Fruit fly (Drosophila melanogaster) whole organism, embryonic: Measurements from ENCODE around the gene wrm2.

ENCODE experiments used
- Adf1 ChIP-seq: fragments of 200-800 bp; sonication (Bioruptor generic); IDR thresholded peaks from 2 replicates; pipeline ENCODE4 v1.3.6; 2022; ENCODE audit warnings: missing biosample characterization, missing genetic modification characterization
- Atf6 ChIP-seq: fragments of 200-800 bp; sonication (Bioruptor generic); IDR thresholded peaks from 2 replicates; pipeline ENCODE4 v1.3.6; 2022; ENCODE audit warnings: missing biosample characterization, missing genetic modification characterization
- CG1024 ChIP-seq: fragments of 200-800 bp; sonication (Bioruptor generic); IDR thresholded peaks from 2 replicates; pipeline ENCODE4 v1.3.6; 2022; ENCODE audit warnings: missing biosample characterization, missing genetic modification characterization
- CG11504 ChIP-seq: fragments of 200-800 bp; sonication (Bioruptor generic); optimal IDR thresholded peaks from 3 replicates; lab custom pipeline; 2019; ENCODE audit warnings: missing biosample characterization, mild to moderate bottlenecking, missing genetic modification characterization, moderate library complexity
- CG13296 ChIP-seq: fragments of 200-800 bp; sonication (Bioruptor generic); optimal IDR thresholded peaks from 3 replicates; lab custom pipeline; 2018; ENCODE audit warnings: missing biosample characterization, mild to moderate bottlenecking, missing genetic modification characterization
- CG14667 ChIP-seq: fragments of 200-800 bp; sonication (Bioruptor generic); IDR thresholded peaks from 2 replicates; pipeline ENCODE4 v1.3.6; 2022; ENCODE audit warnings: missing biosample characterization, missing genetic modification characterization
- CG14860 ChIP-seq: fragments of 200-800 bp; sonication (Bioruptor generic); IDR thresholded peaks from 3 replicates; pipeline ENCODE4 v1.3.6; 2022; ENCODE audit warnings: missing biosample characterization, missing genetic modification characterization; ENCODE audit not compliant: partially characterized antibody
- CG17328 ChIP-seq: fragments of 200-800 bp; sonication (Bioruptor generic); IDR thresholded peaks from 2 replicates; pipeline ENCODE4 v1.3.6; 2022; ENCODE audit warnings: missing biosample characterization, missing genetic modification characterization
- CG18262 ChIP-seq: fragments of 200-800 bp; optimal IDR thresholded peaks from 3 replicates; lab custom pipeline; 2019; ENCODE audit warnings: missing biosample characterization, mild to moderate bottlenecking, missing genetic modification characterization, moderate library complexity
- CG2889 ChIP-seq: fragments of 200-800 bp; sonication (Bioruptor generic); IDR thresholded peaks from 3 replicates; pipeline ENCODE4 v1.3.6; 2022; ENCODE audit warnings: missing biosample characterization, missing genetic modification characterization
- CG3065 ChIP-seq: fragments of 200-800 bp; sonication (Bioruptor generic); optimal IDR thresholded peaks from 2 replicates; lab custom pipeline; 2016; ENCODE audit warnings: missing biosample characterization, missing genetic modification characterization
- CG4282 ChIP-seq: fragments of 200-800 bp; sonication (Bioruptor generic); optimal IDR thresholded peaks from 2 replicates; lab custom pipeline; 2016; ENCODE audit warnings: missing biosample characterization, missing genetic modification characterization
- CG43689 ChIP-seq: fragments of 200-800 bp; sonication (Bioruptor generic); IDR thresholded peaks from 2 replicates; pipeline ENCODE4 v1.3.6; 2022; ENCODE audit warnings: missing biosample characterization, missing genetic modification characterization
- CG4424 ChIP-seq: fragments of 200-800 bp; sonication (Bioruptor generic); optimal IDR thresholded peaks from 3 replicates; lab custom pipeline; 2016; ENCODE audit warnings: missing biosample characterization, missing genetic modification characterization
- CG4617 ChIP-seq: fragments of 200-800 bp; sonication (Bioruptor generic); optimal IDR thresholded peaks from 3 replicates; lab custom pipeline; 2016; ENCODE audit warnings: missing biosample characterization, missing genetic modification characterization, borderline replicate concordance
- CG4707 ChIP-seq: fragments of 200-800 bp; sonication (Bioruptor generic); optimal IDR thresholded peaks from 2 replicates; lab custom pipeline; 2018; ENCODE audit warnings: missing biosample characterization, mild to moderate bottlenecking, missing genetic modification characterization, moderate library complexity
- CG5245 ChIP-seq: fragments of 200-800 bp; sonication (Bioruptor generic); optimal IDR thresholded peaks from 3 replicates; lab custom pipeline; 2016; ENCODE audit warnings: missing biosample characterization, missing genetic modification characterization
- CG6654 ChIP-seq: fragments of 200-800 bp; sonication (Bioruptor generic); optimal IDR thresholded peaks from 2 replicates; lab custom pipeline; 2017; ENCODE audit warnings: missing biosample characterization, mild to moderate bottlenecking, missing genetic modification characterization
- CG6765 ChIP-seq: fragments of 200-800 bp; sonication (Bioruptor generic); optimal IDR thresholded peaks from 3 replicates; lab custom pipeline; 2017; ENCODE audit warnings: missing biosample characterization, mild to moderate bottlenecking, missing genetic modification characterization
- CG9817 ChIP-seq: fragments of 200-800 bp; sonication (Bioruptor generic); optimal IDR thresholded peaks from 2 replicates; lab custom pipeline; 2018; ENCODE audit warnings: missing biosample characterization, mild to moderate bottlenecking, missing genetic modification characterization, moderate library complexity
- CoRest ChIP-seq: fragments of 200-800 bp; sonication (Bioruptor generic); optimal IDR thresholded peaks from 3 replicates; lab custom pipeline; 2018; ENCODE audit warnings: missing biosample characterization, mild to moderate bottlenecking, missing genetic modification characterization, moderate library complexity
- D19A ChIP-seq: fragments of 200-800 bp; optimal IDR thresholded peaks from 3 replicates; lab custom pipeline; 2019; ENCODE audit warnings: missing biosample characterization, mild to moderate bottlenecking, missing genetic modification characterization, moderate library complexity
- Dfd ChIP-seq, 2 experiments: fragments of >200 bp; optimal IDR thresholded peaks; 2 replicates each; lab custom pipeline; 2017; ENCODE audit warnings: missing biosample characterization in 2 of 2, missing genetic modification characterization in 2 of 2
- Dip2 ChIP-seq: fragments of 200-800 bp; sonication (Bioruptor generic); IDR thresholded peaks from 2 replicates; pipeline ENCODE4 v1.3.6; 2022; ENCODE audit warnings: missing biosample characterization, missing genetic modification characterization
- Doc3 ChIP-seq: fragments of 200-800 bp; sonication (Bioruptor generic); IDR thresholded peaks from 3 replicates; pipeline ENCODE4 v1.3.6; 2022; ENCODE audit warnings: missing biosample characterization, missing genetic modification characterization; ENCODE audit not compliant: partially characterized antibody
- H2.0 ChIP-seq: fragments of 200-800 bp; sonication (Bioruptor generic); IDR thresholded peaks from 2 replicates; pipeline ENCODE4 v1.3.6; 2022; ENCODE audit warnings: missing biosample characterization, missing genetic modification characterization
- HHEX ChIP-seq: fragments of 200-800 bp; sonication (Bioruptor generic); optimal IDR thresholded peaks from 3 replicates; lab custom pipeline; 2017; ENCODE audit warnings: missing biosample characterization, mild to moderate bottlenecking, missing genetic modification characterization, missing genetic modification reagents
- HLH3B ChIP-seq: fragments of 200-800 bp; sonication (Bioruptor generic); IDR thresholded peaks from 2 replicates; pipeline ENCODE4 v1.3.6; 2022; ENCODE audit warnings: missing biosample characterization, missing genetic modification characterization
- Hr51 ChIP-seq, 2 experiments: fragments of 200-800 bp; sonication (Bioruptor generic); optimal IDR thresholded peaks; 2 replicates in 1 of 2; 3 replicates in 1 of 2; lab custom pipeline; 2016 to 2018; ENCODE audit warnings: missing biosample characterization in 2 of 2, missing genetic modification characterization in 2 of 2, mild to moderate bottlenecking in 1 of 2, moderate library complexity in 1 of 2
- Lhr ChIP-seq: fragments of 200-800 bp; sonication (Bioruptor generic); optimal IDR thresholded peaks from 3 replicates; lab custom pipeline; 2017; ENCODE audit warnings: mild to moderate bottlenecking, missing biosample characterization, missing genetic modification reagents, missing genetic modification characterization
- MESR4 ChIP-seq: fragments of 200-800 bp; sonication (Bioruptor generic); optimal IDR thresholded peaks from 2 replicates; lab custom pipeline; 2018; ENCODE audit warnings: missing biosample characterization, mild to moderate bottlenecking, missing genetic modification characterization, moderate library complexity
- Nf-YA ChIP-seq: fragments of 200-800 bp; sonication (Bioruptor generic); IDR thresholded peaks from 2 replicates; pipeline ENCODE4 v1.3.6; 2022; ENCODE audit warnings: missing biosample characterization, missing genetic modification characterization
- Poxn ChIP-seq: fragments of 200-800 bp; sonication (Bioruptor generic); IDR thresholded peaks from 2 replicates; pipeline ENCODE4 v1.3.6; 2022; ENCODE audit warnings: missing biosample characterization, missing genetic modification characterization
- Tbp ChIP-seq: fragments of >200 bp; optimal IDR thresholded peaks from 2 replicates; lab custom pipeline; 2018; ENCODE audit warnings: missing biosample characterization, missing genetic modification characterization
- bowl ChIP-seq: fragments of 200-800 bp; sonication (Bioruptor generic); IDR thresholded peaks from 2 replicates; pipeline ENCODE4 v1.3.6; 2022; ENCODE audit warnings: missing biosample characterization, missing genetic modification characterization
- chinmo ChIP-seq: fragments of 200-800 bp; sonication (Bioruptor generic); IDR thresholded peaks from 4 replicates; pipeline ENCODE4 v1.3.6; 2022; ENCODE audit warnings: missing biosample characterization, missing genetic modification characterization; ENCODE audit not compliant: partially characterized antibody
- dysf ChIP-seq: fragments of 200-800 bp; sonication (Bioruptor generic); IDR thresholded peaks from 3 replicates; pipeline ENCODE4 v1.3.6; 2022; ENCODE audit warnings: missing biosample characterization, missing genetic modification characterization
- fru ChIP-seq: fragments of >200 bp; optimal IDR thresholded peaks from 2 replicates; lab custom pipeline; 2017
- gem ChIP-seq: fragments of 200-800 bp; sonication (Bioruptor generic); optimal IDR thresholded peaks from 2 replicates; lab custom pipeline; 2019; ENCODE audit warnings: missing biosample characterization, mild to moderate bottlenecking, missing genetic modification characterization, moderate library complexity
- hb ChIP-seq: fragments of 200-800 bp; sonication (Bioruptor generic); IDR thresholded peaks from 3 replicates; pipeline ENCODE4 v1.3.6; 2022; ENCODE audit warnings: missing biosample characterization, missing genetic modification characterization; ENCODE audit not compliant: partially characterized antibody
- hth ChIP-seq: fragments of >200 bp; optimal IDR thresholded peaks from 2 replicates; lab custom pipeline; 2017; ENCODE audit warnings: inconsistent platforms
- nmo ChIP-seq: fragments of 200-800 bp; sonication (Bioruptor generic); optimal IDR thresholded peaks from 2 replicates; lab custom pipeline; 2018; ENCODE audit warnings: missing biosample characterization, mild to moderate bottlenecking, missing genetic modification characterization, moderate library complexity
- pfk ChIP-seq: fragments of 200-800 bp; sonication (Bioruptor generic); optimal IDR thresholded peaks from 2 replicates; lab custom pipeline; 2018; ENCODE audit warnings: missing biosample characterization, mild to moderate bottlenecking, missing genetic modification characterization, moderate library complexity
- row ChIP-seq: fragments of 200-800 bp; sonication (Bioruptor generic); IDR thresholded peaks from 3 replicates; pipeline ENCODE4 v1.3.6; 2022; ENCODE audit warnings: missing biosample characterization, missing genetic modification characterization
- seq ChIP-seq: fragments of 200-800 bp; sonication (Bioruptor generic); IDR thresholded peaks from 2 replicates; pipeline ENCODE4 v1.3.6; 2022; ENCODE audit warnings: missing biosample characterization, missing genetic modification characterization
- sima ChIP-seq: fragments of 200-800 bp; sonication (Bioruptor generic); optimal IDR thresholded peaks from 2 replicates; lab custom pipeline; 2016; ENCODE audit warnings: missing biosample characterization, missing genetic modification characterization
- slp2 ChIP-seq: fragments of 200-800 bp; sonication (Bioruptor generic); optimal IDR thresholded peaks from 2 replicates; lab custom pipeline; 2016; ENCODE audit warnings: missing biosample characterization, missing genetic modification characterization
- sob ChIP-seq: fragments of 200-800 bp; sonication (Bioruptor generic); IDR thresholded peaks from 2 replicates; pipeline ENCODE4 v1.3.6; 2022; ENCODE audit warnings: missing biosample characterization, missing genetic modification characterization
- unpg ChIP-seq: fragments of 200-800 bp; sonication (Bioruptor generic); optimal IDR thresholded peaks from 3 replicates; lab custom pipeline; 2018; ENCODE audit warnings: missing biosample characterization, mild to moderate bottlenecking, missing genetic modification characterization, moderate library complexity
- yki ChIP-seq: fragments of >200 bp; optimal IDR thresholded peaks from 3 replicates; lab custom pipeline; 2018

wrm2 gene

dm6 chr3L:7356386-7357117 is 21.5 kb upstream of the wrm2 start, which contains the start of gene CTCF (continued):
- TF ChIP-seq dysf (GFP tag; lab: Robert Waterston, UW) (peak; percentile 67; the same call in 2 of the 3 replicates), CG4617 (GFP tag; lab: Kevin White, UChicago) (peak; percentile 94), slp2 (peak; percentile 39), D19A (tag; lab: Kevin White, UChicago) (peak; percentile 41), CG4707 (GFP tag; lab: Kevin White, UChicago) (no peak), sob (GFP tag; lab: Robert Waterston, UW) (no peak), CG4424 (GFP tag; lab: Kevin White, UChicago) (peak; percentile 43), MESR4 (GFP tag; lab: Kevin White, UChicago) (peak; percentile 76), Lhr (GFP tag; lab: Kevin White, UChicago) (peak; percentile 46), row (GFP tag; lab: Robert Waterston, UW) (peak; percentile 56; the same call in 2 of the 3 replicates), CG13296 (GFP tag; lab: Kevin White, UChicago) (peak; percentile 37), CG14667 (GFP tag; lab: Robert Waterston, UW) (no peak), Tbp (peak; percentile 49), CG17328 (no peak), H2.0 (GFP tag; lab: Robert Waterston, UW) (no peak), Dip2 (no peak), Nf-YA (GFP tag; lab: Robert Waterston, UW) (no peak), Dfd (GFP tag; optimal IDR thresholded peaks at IDR 0.05; lab: Kevin White, UChicago) (no peak), CG1024 (GFP tag; lab: Robert Waterston, UW) (peak; percentile 13; the same call in 1 of the 2 replicates), Doc3 (peak; percentile 84), hth (lab: Kevin White, UChicago) (no peak), unpg (GFP tag; lab: Kevin White, UChicago) (peak; percentile 20), Adf1 (GFP tag; lab: Robert Waterston, UW) (no peak), Atf6 (GFP tag; lab: Robert Waterston, UW) (no peak), gem (tag; lab: Kevin White, UChicago) (no peak), CG43689 (no peak), bowl (GFP tag; lab: Robert Waterston, UW) (no peak), Hr51 (GFP tag; optimal IDR thresholded peaks at IDR 0.05; lab: Kevin White, UChicago) (no peak), chinmo (GFP tag; lab: Robert Waterston, UW) (0 out of 4 replicates have a peak, but pooled peaks have one; percentile 50), CG6654 (GFP tag; lab: Kevin White, UChicago) (peak; percentile 29), CG5245 (GFP tag; lab: Kevin White, UChicago) (peak; percentile 44), CG3065 (GFP tag; lab: Kevin White, UChicago) (no peak), HHEX (GFP tag; lab: Kevin White, UChicago) (no peak), CoRest (tag; lab: Kevin White, UChicago) (peak; percentile 61), hb (GFP tag; lab: Robert Waterston, UW) (peak; percentile 65; the same call in 2 of the 3 replicates), CG11504 (tag; lab: Kevin White, UChicago) (no peak), CG9817 (tag; lab: Kevin White, UChicago) (peak; percentile 16), CG6765 (no peak), CG2889 (GFP tag; lab: Robert Waterston, UW) (no peak), CG4282 (GFP tag; lab: Kevin White, UChicago) (no peak), Poxn (GFP tag; lab: Robert Waterston, UW) (no peak), HLH3B (peak; percentile 51), nmo (GFP tag; lab: Kevin White, UChicago) (peak; percentile 90), CG18262 (peak; percentile 64), yki (lab: Kevin White, UChicago) (no peak), CG14860 (GFP tag; lab: Robert Waterston, UW) (peak; percentile 65), sima (GFP tag; lab: Kevin White, UChicago) (no peak), seq (GFP tag; lab: Robert Waterston, UW) (0 out of 2 replicates have a peak, but pooled peaks have one; percentile 8), pfk (GFP tag; lab: Kevin White, UChicago) (peak; percentile 16), fru (lab: Kevin White, UChicago) (no peak)
